Worm (Caenorhabditis elegans) whole organism, L3 larva: ENCODE results near the gene chpf-1.

Experiments
- ZK546.5 ChIP-seq: sonication (generic microtip); optimal IDR thresholded peaks from 2 replicates; lab custom pipeline; 2017; ENCODE audit warnings: missing biosample characterization, missing genetic modification characterization
- aly-2 ChIP-seq: fragments of 150-350 bp; optimal IDR thresholded peaks from 2 replicates; lab custom pipeline; 2014; ENCODE audit warnings: missing biosample characterization, missing genetic modification characterization
- ama-1 ChIP-seq: fragments of 150-350 bp; optimal IDR thresholded peaks from 2 replicates; lab custom pipeline; 2018
- ceh-82 ChIP-seq: fragments of 150-350 bp; optimal IDR thresholded peaks from 2 replicates; lab custom pipeline; 2014; ENCODE audit warnings: missing biosample characterization, missing genetic modification characterization
- daf-12 ChIP-seq: fragments of 150-350 bp; optimal IDR thresholded peaks from 2 replicates; lab custom pipeline; 2014; ENCODE audit warnings: missing biosample characterization, missing genetic modification reagents, missing genetic modification characterization
- egl-27 ChIP-seq: sonication (generic microtip); optimal IDR thresholded peaks from 4 replicates; lab custom pipeline; 2017; ENCODE audit warnings: missing biosample characterization, missing genetic modification reagents, missing genetic modification characterization
- egl-5 ChIP-seq: fragments of 150-350 bp; optimal IDR thresholded peaks from 2 replicates; lab custom pipeline; 2017; ENCODE audit warnings: missing biosample characterization, missing genetic modification reagents, missing genetic modification characterization, inconsistent platforms
- elt-1 ChIP-seq: fragments of 150-350 bp; optimal IDR thresholded peaks from 2 replicates; lab custom pipeline; 2014; ENCODE audit warnings: missing biosample characterization, missing genetic modification characterization
- elt-2 ChIP-seq: sonication (generic microtip); optimal IDR thresholded peaks from 2 replicates; lab custom pipeline; 2016; ENCODE audit warnings: missing genetic modification reagents, mild to moderate bottlenecking, missing genetic modification characterization, missing compliant biosample characterization
- elt-3 ChIP-seq, 3 experiments: fragments of 150-350 bp in 1 of 3; sonication (generic microtip) in 2 of 3; optimal IDR thresholded peaks; 2 replicates in 2 of 3; 4 replicates in 1 of 3; lab custom pipeline; 2014 to 2017; ENCODE audit warnings: missing biosample characterization in 3 of 3, missing genetic modification characterization in 3 of 3
- eor-1 ChIP-seq, 2 experiments: fragments of 150-350 bp; optimal IDR thresholded peaks; 2 replicates each; lab custom pipeline; 2014 to 2018; ENCODE audit warnings: missing biosample characterization in 2 of 2, missing genetic modification characterization in 2 of 2
- fkh-10 ChIP-seq: sonication (generic microtip); optimal IDR thresholded peaks from 2 replicates; lab custom pipeline; 2017; ENCODE audit warnings: missing biosample characterization, missing genetic modification reagents, missing genetic modification characterization
- fkh-2 ChIP-seq: fragments of 150-350 bp; optimal IDR thresholded peaks from 2 replicates; lab custom pipeline; 2014; ENCODE audit warnings: missing biosample characterization, missing genetic modification reagents, missing genetic modification characterization
- fos-1 ChIP-seq: fragments of 150-350 bp; optimal IDR thresholded peaks from 2 replicates; lab custom pipeline; 2014; ENCODE audit warnings: missing biosample characterization, missing genetic modification characterization
- lin-15B ChIP-seq: fragments of 150-350 bp; optimal IDR thresholded peaks from 2 replicates; lab custom pipeline; 2014; ENCODE audit warnings: missing biosample characterization, missing genetic modification characterization
- mdl-1 ChIP-seq: fragments of 150-350 bp; optimal IDR thresholded peaks from 2 replicates; lab custom pipeline; 2014; ENCODE audit warnings: missing biosample characterization, missing genetic modification characterization
- mml-1 ChIP-seq: fragments of 150-350 bp; sonication (generic microtip); optimal IDR thresholded peaks from 3 replicates; lab custom pipeline; 2014; ENCODE audit warnings: missing biosample characterization, missing genetic modification characterization
- nfya-1 ChIP-seq: sonication (generic microtip); optimal IDR thresholded peaks from 2 replicates; lab custom pipeline; 2017; ENCODE audit warnings: missing genetic modification characterization, mild to moderate bottlenecking, missing compliant biosample characterization, antibody characterized with exemption, moderate library complexity; ENCODE audit not compliant: insufficient read depth
- nhr-11 ChIP-seq: fragments of 150-350 bp; optimal IDR thresholded peaks from 2 replicates; lab custom pipeline; 2014; ENCODE audit warnings: missing biosample characterization, missing genetic modification characterization
- nhr-12 ChIP-seq: fragments of 150-350 bp; optimal IDR thresholded peaks from 2 replicates; lab custom pipeline; 2014; ENCODE audit warnings: missing biosample characterization, missing genetic modification characterization
- nhr-237 ChIP-seq: fragments of 150-350 bp; optimal IDR thresholded peaks from 2 replicates; lab custom pipeline; 2014; ENCODE audit warnings: missing biosample characterization, missing genetic modification characterization
- pha-4 ChIP-seq: fragments of 150-350 bp; optimal IDR thresholded peaks from 2 replicates; lab custom pipeline; 2014; ENCODE audit warnings: missing biosample characterization, missing genetic modification reagents, missing genetic modification characterization
- pqm-1 ChIP-seq: fragments of 150-350 bp; optimal IDR thresholded peaks from 2 replicates; lab custom pipeline; 2017; ENCODE audit warnings: missing biosample characterization, missing genetic modification characterization, inconsistent platforms
- skn-1 ChIP-seq: fragments of 150-350 bp; optimal IDR thresholded peaks from 2 replicates; lab custom pipeline; 2014; ENCODE audit warnings: missing biosample characterization, missing genetic modification characterization
- snpc-4 ChIP-seq: fragments of 150-350 bp; optimal IDR thresholded peaks from 2 replicates; lab custom pipeline; 2014; ENCODE audit warnings: missing biosample characterization, missing genetic modification characterization
- tbx-2 ChIP-seq: sonication (generic microtip); optimal IDR thresholded peaks from 2 replicates; lab custom pipeline; 2016; ENCODE audit warnings: mild to moderate bottlenecking, missing genetic modification characterization, missing compliant biosample characterization
- unc-39 ChIP-seq: sonication (generic microtip); optimal IDR thresholded peaks from 4 replicates; lab custom pipeline; 2017; ENCODE audit warnings: missing biosample characterization, missing genetic modification characterization
- ztf-11 ChIP-seq: fragments of 150-350 bp; optimal IDR thresholded peaks from 2 replicates; lab custom pipeline; 2014; ENCODE audit warnings: missing biosample characterization, missing genetic modification characterization

Gene chpf-1

DNA sequence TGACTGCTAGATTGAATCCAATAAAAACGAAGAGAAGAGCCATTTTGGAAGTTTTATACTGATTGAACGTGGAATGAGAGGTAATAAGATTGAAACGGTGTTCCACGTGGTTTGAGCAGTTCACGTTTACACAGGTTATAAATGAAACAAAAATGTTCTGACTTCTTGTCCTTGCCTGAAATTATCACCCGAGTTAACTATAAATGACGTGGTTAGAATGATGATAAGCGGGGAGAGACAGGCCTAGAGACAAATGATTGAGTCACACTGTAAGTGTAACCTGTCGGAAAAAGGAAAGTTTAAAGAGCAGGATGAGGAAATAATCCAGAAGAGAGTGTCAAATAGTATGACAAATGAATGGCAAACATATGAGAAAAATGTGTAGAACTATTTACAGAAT, 42.3 kb downstream of the chpf-1 start, which contains the start of gene C51E3.10 (continued):
- TF ChIP-seq nfya-1 (tag; lab: Kevin White, UChicago): no peak
- TF ChIP-seq ceh-82: no peak
- no peak for TF ChIP-seq lin-15B
- peak; percentile 70 for TF ChIP-seq skn-1 (tag; lab: Kevin White, UChicago)
- no peak for TF ChIP-seq nhr-237 (tag; lab: Kevin White, UChicago)
- TF ChIP-seq tbx-2 (tag; lab: Kevin White, UChicago): no peak
- TF ChIP-seq nhr-12 (tag; lab: Kevin White, UChicago): no peak
- no peak for TF ChIP-seq egl-5
- no peak for TF ChIP-seq fkh-10 (GFP tag; lab: Kevin White, UChicago)
- no peak for TF ChIP-seq ztf-11 (tag; lab: Kevin White, UChicago)

DNA sequence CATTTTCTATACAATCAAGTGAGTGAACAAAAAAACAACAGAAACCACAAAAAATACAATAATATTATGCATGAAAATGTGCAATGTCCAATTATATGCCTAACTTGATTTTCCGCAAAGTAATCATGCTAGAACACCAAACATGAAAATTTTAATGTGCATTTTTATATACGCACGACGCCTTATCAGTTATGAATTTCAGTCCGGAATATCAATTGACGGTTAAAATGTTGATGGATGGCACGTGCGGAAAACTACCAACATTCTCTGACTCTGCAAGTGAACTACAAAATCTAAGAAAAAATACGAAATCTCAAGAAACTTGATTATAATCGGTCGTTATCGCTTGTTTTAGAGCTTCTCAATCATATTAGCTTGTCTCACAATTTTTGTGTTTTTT, 43.3 kb downstream of the chpf-1 start:
- TF ChIP-seq elt-2 (tag; lab: Kevin White, UChicago): peak; percentile 78
- no peak for TF ChIP-seq egl-27
- TF ChIP-seq elt-3 (tag; optimal IDR thresholded peaks at IDR 0.05; lab: Kevin White, UChicago): no peak
- peak; percentile 15 for TF ChIP-seq pha-4
- no peak for TF ChIP-seq fkh-10 (GFP tag; lab: Kevin White, UChicago)
- TF ChIP-seq lin-15B: no peak
- TF ChIP-seq pqm-1: peak; percentile 65
- TF ChIP-seq, all 47 proteins: peak for 3

DNA sequence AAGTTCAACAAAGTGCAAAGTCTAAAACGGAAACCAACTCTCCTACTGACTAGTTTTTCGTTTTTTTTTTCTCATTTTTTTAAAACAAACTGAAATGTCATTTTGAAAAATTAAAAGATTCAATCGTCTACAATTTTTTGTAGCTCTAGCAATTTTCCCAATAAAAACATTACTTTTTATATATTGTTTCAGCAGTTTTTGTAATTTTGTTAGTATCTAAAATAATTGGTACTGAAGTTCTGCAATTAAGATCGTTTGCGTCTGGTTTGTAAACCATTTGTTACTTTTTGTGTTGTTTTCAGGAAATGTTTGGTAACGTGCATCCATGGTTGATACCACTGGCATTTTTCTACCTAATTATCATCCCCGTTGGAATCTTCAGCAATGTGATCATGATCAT, 44.8 kb downstream of the chpf-1 start, which contains the start of gene srsx-30:
srsx-30 (plus strand) TSS at position 301 of the 400 bp plus-strand sequence.
- no peak for TF ChIP-seq eor-1 (tag; optimal IDR thresholded peaks at IDR 0.05; lab: Kevin White, UChicago)
- TF ChIP-seq ceh-82: no peak
- TF ChIP-seq ama-1 (lab: Kevin White, UChicago): no peak
- TF ChIP-seq nfya-1 (tag; lab: Kevin White, UChicago): no peak
- no peak for TF ChIP-seq unc-39 (tag; lab: Kevin White, UChicago)
- TF ChIP-seq elt-1 (tag; lab: Kevin White, UChicago): no peak
- no peak for TF ChIP-seq fos-1 (tag; lab: Kevin White, UChicago)
- no peak for TF ChIP-seq daf-12 (tag; lab: Kevin White, UChicago)
- no peak for TF ChIP-seq aly-2 (tag; lab: Kevin White, UChicago)

DNA sequence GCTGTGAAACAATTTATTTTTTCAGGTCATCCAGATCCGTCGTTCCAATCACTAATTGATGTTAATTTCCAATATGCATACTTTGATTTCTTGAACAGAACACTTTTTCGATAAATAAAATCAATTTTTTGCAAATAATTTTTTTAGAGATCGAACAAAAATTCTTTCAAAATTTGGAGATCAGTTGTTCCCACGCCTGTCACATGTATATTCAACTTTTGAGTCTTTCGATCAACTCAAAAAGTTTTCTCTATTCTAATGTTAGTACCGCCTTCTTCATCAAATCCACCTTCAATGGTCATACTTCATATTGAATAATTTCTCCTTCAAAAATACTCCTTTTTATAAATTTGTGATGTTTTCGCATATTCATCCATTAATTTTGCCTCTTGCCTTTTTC, 48.6 kb downstream of the chpf-1 start, which contains the start of gene srsx-29:
srsx-29 (plus strand) TSS at position 301 of the 400 bp plus-strand sequence.
- TF ChIP-seq nhr-11 (tag; lab: Kevin White, UChicago) (no peak), mdl-1 (no peak)

DNA sequence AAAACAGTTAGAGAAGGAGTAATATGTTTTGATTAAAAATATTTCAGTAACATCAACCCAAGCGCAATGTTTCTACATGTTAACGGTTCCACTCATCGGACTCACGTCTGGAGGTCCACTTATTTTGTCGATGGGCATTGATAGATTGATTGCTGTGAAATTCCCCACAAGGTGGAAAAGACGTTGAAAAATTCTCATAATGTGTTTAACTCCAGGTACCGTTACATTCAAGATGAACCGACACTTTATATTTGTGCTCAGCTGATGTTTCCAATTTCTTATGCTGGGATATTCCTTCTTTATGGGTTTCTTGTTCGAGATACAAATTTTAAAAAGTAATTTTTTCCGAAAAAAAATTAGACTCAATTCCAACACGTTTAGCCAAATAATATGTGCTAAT, 50.2 kb downstream of the chpf-1 start:
- TF ChIP-seq ZK546.5 (no peak), mml-1 (tag; lab: Kevin White, UChicago) (no peak), elt-1 (tag; lab: Kevin White, UChicago) (no peak), snpc-4 (tag; lab: Kevin White, UChicago) (no peak), fkh-2 (tag; lab: Kevin White, UChicago) (no peak)
